ENCODE assay signal across 4 fruit fly cellular contexts in genomic region chrX:13370826-13371703, dm6.
TF ChIP-seq lines count a peak whose summit lies in the region.

No protein-coding gene starts in this region.

TF ChIP-seq in whole organism, adult, 20 proteins besides CTCF, POLR2A, EP300 and RAD21 (continued from another document):
- no peak for TF ChIP-seq cnc (optimal IDR thresholded peaks at IDR 0.05; lab: Kevin White, UChicago)
- TF ChIP-seq CG14711 (tag; optimal IDR thresholded peaks at IDR 0.05; lab: Kevin White, UChicago) = peak; percentile 27

TF ChIP-seq in whole organism, embryonic, 481 proteins besides CTCF, POLR2A, EP300 and RAD21 (continued from another document and continues in another):
- TF ChIP-seq CG31441 (GFP tag; IDR thresholded peaks at IDR 0.05; lab: Robert Waterston, UW) (peak; percentile 23; the same call in 1 of the 2 replicates), peb (GFP tag; IDR thresholded peaks at IDR 0.05; lab: Robert Waterston, UW) (no peak), CG13287 (GFP tag; IDR thresholded peaks at IDR 0.05; lab: Robert Waterston, UW; ENCODE audit: partially characterized antibody) (peak; percentile 76), slp2 (GFP tag; optimal IDR thresholded peaks at IDR 0.05; lab: Kevin White, UChicago) (no peak), Poxn (GFP tag; IDR thresholded peaks at IDR 0.05; lab: Robert Waterston, UW) (no peak), Lim3 (GFP tag; IDR thresholded peaks at IDR 0.05; lab: Robert Waterston, UW) (no peak), dan (GFP tag; IDR thresholded peaks at IDR 0.05; lab: Robert Waterston, UW) (no peak), D (optimal IDR thresholded peaks at IDR 0.05; lab: Kevin White, UChicago) (no peak), D (GFP tag; optimal IDR thresholded peaks at IDR 0.05; lab: Kevin White, UChicago) (no peak), CG2678 (tag; optimal IDR thresholded peaks at IDR 0.05; lab: Kevin White, UChicago) (no peak), Doc3 (GFP tag; IDR thresholded peaks at IDR 0.05; lab: Robert Waterston, UW; ENCODE audit: partially characterized antibody) (peak; percentile 54; the same call in 2 of the 3 replicates), CG3065 (GFP tag; optimal IDR thresholded peaks at IDR 0.05; lab: Kevin White, UChicago) (no peak), CG11723 (GFP tag; optimal IDR thresholded peaks at IDR 0.05; lab: Kevin White, UChicago) (no peak), Nf-YA (GFP tag; IDR thresholded peaks at IDR 0.05; lab: Robert Waterston, UW) (no peak), mam (GFP tag; optimal IDR thresholded peaks at IDR 0.05; lab: Kevin White, UChicago) (peak; percentile 28), trem (tag; optimal IDR thresholded peaks at IDR 0.05; lab: Kevin White, UChicago) (no peak), NC2β (GFP tag; optimal IDR thresholded peaks at IDR 0.05; lab: Kevin White, UChicago) (no peak), Asciz (GFP tag; optimal IDR thresholded peaks at IDR 0.05; lab: Kevin White, UChicago) (peak; percentile 5), CG2712 (tag; optimal IDR thresholded peaks at IDR 0.05; lab: Kevin White, UChicago) (peak; percentile 4), eve (GFP tag; optimal IDR thresholded peaks at IDR 0.05; lab: Kevin White, UChicago) (peak in 1 of 2 experiments; percentile 76), crp (GFP tag; optimal IDR thresholded peaks at IDR 0.05; lab: Kevin White, UChicago) (peak in 1 of 2 experiments; percentile 3), CG12744 (GFP tag; optimal IDR thresholded peaks at IDR 0.05; lab: Kevin White, UChicago) (no peak), Chrac-16 (GFP tag; optimal IDR thresholded peaks at IDR 0.05; lab: Kevin White, UChicago) (no peak), ranshi (GFP tag; IDR thresholded peaks at IDR 0.05; lab: Robert Waterston, UW) (no peak), CG1602 (GFP tag; optimal IDR thresholded peaks at IDR 0.05; lab: Kevin White, UChicago) (no peak), trh (GFP tag; optimal IDR thresholded peaks at IDR 0.05; lab: Kevin White, UChicago) (no peak), MBD-R2 (GFP tag; IDR thresholded peaks at IDR 0.05; lab: Robert Waterston, UW) (peak; percentile 59), hkb (optimal IDR thresholded peaks at IDR 0.05; lab: Kevin White, UChicago) (no peak), hkb (GFP tag; IDR thresholded peaks at IDR 0.05; lab: Robert Waterston, UW) (no peak), CG11504 (tag; optimal IDR thresholded peaks at IDR 0.05; lab: Kevin White, UChicago) (peak; percentile 15), NK7.1 (GFP tag; optimal IDR thresholded peaks at IDR 0.05; lab: Kevin White, UChicago) (no peak), bsh (GFP tag; optimal IDR thresholded peaks at IDR 0.05; lab: Kevin White, UChicago) (no peak), Dad (GFP tag; optimal IDR thresholded peaks at IDR 0.05; lab: Kevin White, UChicago) (peak; percentile 23), sens (GFP tag; lab: Kevin White, UChicago) (peak; percentile 76), mirr (GFP tag; optimal IDR thresholded peaks at IDR 0.05; lab: Kevin White, UChicago) (peak; percentile 8), tgo (GFP tag; IDR thresholded peaks at IDR 0.05; lab: Robert Waterston, UW) (no peak), Dfd (GFP tag; optimal IDR thresholded peaks at IDR 0.05; lab: Kevin White, UChicago) (no peak), CG34376 (GFP tag; optimal IDR thresholded peaks at IDR 0.05; lab: Kevin White, UChicago) (peak; percentile 2), al (GFP tag; IDR thresholded peaks at IDR 0.05; lab: Robert Waterston, UW) (no peak), CG17385 (GFP tag; optimal IDR thresholded peaks at IDR 0.05; lab: Kevin White, UChicago) (no peak), en (GFP tag; optimal IDR thresholded peaks at IDR 0.05; lab: Kevin White, UChicago) (no peak), CG12391 (tag; optimal IDR thresholded peaks at IDR 0.05; lab: Kevin White, UChicago) (peak; percentile 2), CG15073 (GFP tag; optimal IDR thresholded peaks at IDR 0.05; lab: Kevin White, UChicago) (no peak), BEAF-32 (GFP tag; optimal IDR thresholded peaks at IDR 0.05; lab: Kevin White, UChicago) (peak; percentile 71), h (optimal IDR thresholded peaks at IDR 0.05; lab: Kevin White, UChicago) (no peak)

TF ChIP-seq in whole organism, prepupa, 60 proteins besides CTCF, POLR2A, EP300 and RAD21 (continued from another document):
- no peak for TF ChIP-seq CG11762 (GFP tag; optimal IDR thresholded peaks at IDR 0.05; lab: Kevin White, UChicago; ENCODE audit: insufficient read depth)
- no peak for TF ChIP-seq CG6854 (GFP tag; optimal IDR thresholded peaks at IDR 0.05; lab: Kevin White, UChicago)
- peak in 1 of 2 experiments; percentile 13 for TF ChIP-seq ss (GFP tag; optimal IDR thresholded peaks at IDR 0.05; lab: Kevin White, UChicago)
- TF ChIP-seq CG15336 (GFP tag; IDR thresholded peaks at IDR 0.05; lab: Robert Waterston, UW) = no peak
- TF ChIP-seq Sox102F (GFP tag; optimal IDR thresholded peaks at IDR 0.05; lab: Kevin White, UChicago) = no peak
- TF ChIP-seq CG34406 (GFP tag; optimal IDR thresholded peaks at IDR 0.05; lab: Kevin White, UChicago) = no peak
- no peak for TF ChIP-seq salr (GFP tag; optimal IDR thresholded peaks at IDR 0.05; lab: Kevin White, UChicago)
- TF ChIP-seq Lpt (GFP tag; optimal IDR thresholded peaks at IDR 0.05; lab: Kevin White, UChicago) = peak; percentile 7
- peak; percentile 44 for TF ChIP-seq esn (GFP tag; optimal IDR thresholded peaks at IDR 0.05; lab: Kevin White, UChicago)
- no peak for TF ChIP-seq CG11902 (GFP tag; optimal IDR thresholded peaks at IDR 0.05; lab: Kevin White, UChicago)
- no peak for TF ChIP-seq fd85E (GFP tag; optimal IDR thresholded peaks at IDR 0.05; lab: Kevin White, UChicago)
- TF ChIP-seq CG3032 (tag; optimal IDR thresholded peaks at IDR 0.05; lab: Kevin White, UChicago) = no peak
- TF ChIP-seq topi (GFP tag; optimal IDR thresholded peaks at IDR 0.05; lab: Kevin White, UChicago) = peak; percentile 35
- no peak for TF ChIP-seq OdsH (GFP tag; optimal IDR thresholded peaks at IDR 0.05; lab: Kevin White, UChicago)
- TF ChIP-seq Sox14 (GFP tag; optimal IDR thresholded peaks at IDR 0.05; lab: Kevin White, UChicago) = peak; percentile 24
- no peak for TF ChIP-seq CG8319 (GFP tag; optimal IDR thresholded peaks at IDR 0.05; lab: Kevin White, UChicago)
- TF ChIP-seq CG1621 (tag; optimal IDR thresholded peaks at IDR 0.05; lab: Kevin White, UChicago) = no peak
- TF ChIP-seq Ets96B (tag; optimal IDR thresholded peaks at IDR 0.05; lab: Kevin White, UChicago) = no peak
- peak; percentile 28 for TF ChIP-seq CG31627 (GFP tag; optimal IDR thresholded peaks at IDR 0.05; lab: Kevin White, UChicago)
- no peak for TF ChIP-seq Eip93F (GFP tag; optimal IDR thresholded peaks at IDR 0.05; lab: Kevin White, UChicago)
- TF ChIP-seq CG32006 (GFP tag; optimal IDR thresholded peaks at IDR 0.05; lab: Kevin White, UChicago) = no peak
- TF ChIP-seq Eip78C (GFP tag; lab: Kevin White, UChicago) = peak; percentile 53
- peak; percentile 40 for TF ChIP-seq Met (GFP tag; optimal IDR thresholded peaks at IDR 0.05; lab: Kevin White, UChicago)
- no peak for TF ChIP-seq CG8119 (GFP tag; IDR thresholded peaks at IDR 0.05; lab: Robert Waterston, UW)
- no peak for TF ChIP-seq CG8632 (GFP tag; optimal IDR thresholded peaks at IDR 0.05; lab: Kevin White, UChicago)
- peak; percentile 26 for TF ChIP-seq CG6792 (GFP tag; optimal IDR thresholded peaks at IDR 0.05; lab: Kevin White, UChicago)
- TF ChIP-seq vri (GFP tag; optimal IDR thresholded peaks at IDR 0.05; lab: Kevin White, UChicago) = no peak
- peak; percentile 13 for TF ChIP-seq Ets21C (GFP tag; optimal IDR thresholded peaks at IDR 0.05; lab: Kevin White, UChicago)
- no peak for TF ChIP-seq eg (GFP tag; IDR thresholded peaks at IDR 0.05; lab: Robert Waterston, UW)
- no peak for TF ChIP-seq Hr4 (GFP tag; optimal IDR thresholded peaks at IDR 0.05; lab: Kevin White, UChicago)
- no peak for TF ChIP-seq Blimp-1 (GFP tag; optimal IDR thresholded peaks at IDR 0.05; lab: Kevin White, UChicago)
- no peak for TF ChIP-seq net (GFP tag; optimal IDR thresholded peaks at IDR 0.05; lab: Kevin White, UChicago)
- TF ChIP-seq CG10669 (GFP tag; optimal IDR thresholded peaks at IDR 0.05; lab: Kevin White, UChicago) = no peak
- TF ChIP-seq Gug (GFP tag; IDR thresholded peaks at IDR 0.05; lab: Robert Waterston, UW) = no peak
- TF ChIP-seq dsx (GFP tag; optimal IDR thresholded peaks at IDR 0.05; lab: Kevin White, UChicago; ENCODE audit: poor library complexity, severe bottlenecking) = no peak
- TF ChIP-seq svp (GFP tag; lab: Kevin White, UChicago) = peak; percentile 94
- TF ChIP-seq CG6163 (GFP tag; IDR thresholded peaks at IDR 0.05; lab: Robert Waterston, UW) = no peak
- TF ChIP-seq acj6 (GFP tag; optimal IDR thresholded peaks at IDR 0.05; lab: Kevin White, UChicago) = no peak
- TF ChIP-seq CG10631 (GFP tag; optimal IDR thresholded peaks at IDR 0.05; lab: Kevin White, UChicago) = no peak

TF ChIP-seq in whole organism, wandering third instar larva, 38 proteins besides CTCF, POLR2A, EP300 and RAD21 (continued from another document):
- TF ChIP-seq Vsx2 (GFP tag; optimal IDR thresholded peaks at IDR 0.05; lab: Kevin White, UChicago; ENCODE audit: partially characterized antibody) = no peak
- TF ChIP-seq Hnf4 (GFP tag; optimal IDR thresholded peaks at IDR 0.05; lab: Kevin White, UChicago) = peak; percentile 37
- TF ChIP-seq GATAd (GFP tag; optimal IDR thresholded peaks at IDR 0.05; lab: Kevin White, UChicago) = no peak
- peak; percentile 26 for TF ChIP-seq woc (GFP tag; optimal IDR thresholded peaks at IDR 0.05; lab: Kevin White, UChicago)
- no peak for TF ChIP-seq dl (GFP tag; optimal IDR thresholded peaks at IDR 0.05; lab: Kevin White, UChicago; ENCODE audit: insufficient read depth in 1 of 2, partially characterized antibody in 2 of 2)
- no peak for TF ChIP-seq Dif (GFP tag; optimal IDR thresholded peaks at IDR 0.05; lab: Kevin White, UChicago; ENCODE audit: partially characterized antibody)
